Worm (Caenorhabditis elegans) whole organism, L1 larva: Measurements from ENCODE around the gene snb-7.

Source experiments
- blmp-1 ChIP-seq: fragments of 150-350 bp; optimal IDR thresholded peaks from 2 replicates; lab custom pipeline; 2014; ENCODE audit warnings: missing biosample characterization, missing genetic modification characterization
- fos-1 ChIP-seq: fragments of 150-350 bp; optimal IDR thresholded peaks from 2 replicates; lab custom pipeline; 2014; ENCODE audit warnings: missing biosample characterization, missing genetic modification characterization
- nhr-237 ChIP-seq: fragments of 150-350 bp; optimal IDR thresholded peaks from 2 replicates; lab custom pipeline; 2014; ENCODE audit warnings: missing biosample characterization, missing genetic modification characterization
- nhr-71 ChIP-seq: sonication (generic microtip); optimal IDR thresholded peaks from 2 replicates; lab custom pipeline; 2016; ENCODE audit warnings: mild to moderate bottlenecking, missing genetic modification characterization, moderate library complexity, missing compliant biosample characterization
- unc-62 ChIP-seq: fragments of 150-350 bp; optimal IDR thresholded peaks from 2 replicates; lab custom pipeline; 2014; ENCODE audit warnings: missing biosample characterization, missing genetic modification reagents, missing genetic modification characterization

DNA sequence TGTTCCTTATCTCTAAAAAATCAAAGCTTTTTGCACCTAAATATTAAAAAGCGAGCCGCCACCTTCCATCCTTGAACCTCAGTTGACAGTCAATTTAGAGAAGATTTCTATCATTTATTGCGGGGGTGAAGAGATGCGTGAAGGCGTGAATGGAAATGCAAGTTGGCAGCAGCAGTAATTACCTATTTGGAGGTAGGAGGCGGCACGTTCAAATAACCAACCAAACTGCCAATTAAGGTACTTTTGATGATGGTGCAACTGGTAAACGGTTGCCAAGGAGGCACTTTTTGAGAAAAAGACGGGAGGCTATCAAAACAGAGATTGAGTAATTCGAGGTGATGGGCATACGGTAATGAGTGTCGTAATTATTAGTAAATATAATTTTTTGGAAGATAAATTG is 24.3 kb upstream of the snb-7 start:
- TF ChIP-seq fos-1 (tag; lab: Kevin White, UChicago) (no peak), nhr-237 (tag; lab: Kevin White, UChicago) (no peak), blmp-1 (tag; lab: Kevin White, UChicago) (no peak), nhr-71 (tag; lab: Kevin White, UChicago) (no peak), unc-62 (no peak)
